Fruit fly (Drosophila melanogaster) whole organism, wandering third instar larva: ENCODE data around the gene CG14506.

ENCODE experiments used
- OdsH ChIP-seq: fragments of 200-800 bp; sonication (Bioruptor generic); optimal IDR thresholded peaks from 2 replicates; lab custom pipeline; 2016; ENCODE audit warnings: missing biosample characterization, mild to moderate bottlenecking, missing genetic modification characterization
- Vsx2 ChIP-seq: fragments of 200-300, 225-300 bp; sonication (Bioruptor generic); optimal IDR thresholded peaks from 2 replicates; lab custom pipeline; 2018; ENCODE audit warnings: missing biosample characterization, missing genetic modification characterization; ENCODE audit not compliant: partially characterized antibody
- psq ChIP-seq: fragments of 200-800 bp; sonication (Bioruptor generic); optimal IDR thresholded peaks from 3 replicates; lab custom pipeline; 2017; ENCODE audit warnings: missing biosample characterization, mild to moderate bottlenecking, missing genetic modification characterization, moderate library complexity
- usp ChIP-seq: fragments of >200 bp; optimal IDR thresholded peaks from 2 replicates; lab custom pipeline; 2017; ENCODE audit warnings: missing biosample characterization, missing genetic modification characterization
- woc ChIP-seq: sonication (Bioruptor generic); optimal IDR thresholded peaks from 2 replicates; lab custom pipeline; 2016; ENCODE audit warnings: missing biosample characterization, mild to moderate bottlenecking, missing genetic modification characterization

DNA sequence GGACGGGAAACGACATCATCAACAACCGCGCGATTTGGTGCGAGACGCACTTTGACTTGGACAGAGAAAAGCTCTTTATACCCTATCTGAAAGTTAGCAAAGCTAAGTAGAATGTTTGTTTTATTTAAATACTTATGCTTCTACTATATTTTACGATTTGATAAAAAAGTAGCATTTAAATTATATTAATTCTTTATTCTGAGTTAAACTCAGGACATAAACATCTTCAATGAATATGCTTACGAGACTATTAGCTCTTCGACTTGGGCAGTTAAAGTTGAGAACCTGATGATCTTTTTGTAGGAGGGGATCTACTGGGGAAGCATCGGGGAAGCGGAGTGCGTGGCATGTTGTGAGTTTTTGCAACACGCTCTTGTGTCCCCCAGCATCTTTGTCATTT lies 19.2 kb downstream of the CG14506 start:
- TF ChIP-seq Vsx2 (GFP tag; lab: Kevin White, UChicago) (no peak), usp (GFP tag; lab: Kevin White, UChicago) (no peak), OdsH (GFP tag; lab: Kevin White, UChicago) (peak; percentile 75), psq (peak; percentile 58), woc (peak; percentile 67)
